Worm (Caenorhabditis elegans): ENCODE data around the gene dab-1.

Gene dab-1

ce11 chrII:8259038-8259437 is 36.9 kb downstream of the dab-1 start, which contains the start of gene F35C11.6:
Gene F35C11.6 (minus strand): TSS chrII:8259138.
- TF ChIP-seq mdl-1 (tag; optimal IDR thresholded peaks at IDR 0.05) (no peak), ztf-7 (tag; optimal IDR thresholded peaks at IDR 0.05) (no peak), zfp-3 (GFP tag; conservative IDR thresholded peaks at IDR 0.05) (no peak), cey-2 (tag; optimal IDR thresholded peaks at IDR 0.05; ENCODE audit: borderline replicate concordance, insufficient read depth) (no peak), tra-1 (GFP tag; IDR thresholded peaks at IDR 0.05) (no peak), snpc-1.2 (GFP tag; IDR thresholded peaks at IDR 0.05) (no peak), ctbp-1 (GFP tag; IDR thresholded peaks at IDR 0.05) (no peak), dmd-9 (GFP tag; IDR thresholded peaks at IDR 0.05) (no peak), madf-9 (GFP tag; conservative IDR thresholded peaks at IDR 0.05) (no peak), lin-15B (tag; optimal IDR thresholded peaks at IDR 0.05) (no peak), zip-11 (GFP tag; IDR thresholded peaks at IDR 0.05) (no peak), nhr-11 (tag; optimal IDR thresholded peaks at IDR 0.05) (no peak), unc-62 (GFP tag; optimal IDR thresholded peaks at IDR 0.05 in 1 of 2) (no peak), unc-62 (tag; optimal IDR thresholded peaks at IDR 0.05) (no peak), spr-1 (tag; optimal IDR thresholded peaks at IDR 0.05) (no peak), F26F4.8 (GFP tag; conservative IDR thresholded peaks at IDR 0.05) (no peak), lin-39 (tag; optimal IDR thresholded peaks at IDR 0.05) (no peak), aly-2 (tag; optimal IDR thresholded peaks at IDR 0.05) (no peak), F44E2.7 (GFP tag; IDR thresholded peaks at IDR 0.05) (no peak)

ce11 chrII:8259674-8260073 is 37.5 kb downstream of the dab-1 start:
- TF ChIP-seq mxl-3 (GFP tag; optimal IDR thresholded peaks at IDR 0.05), result peak; percentile 27
- TF ChIP-seq unc-62 (GFP tag; optimal IDR thresholded peaks at IDR 0.05 in 1 of 2), result peak in 1 of 2 experiments; percentile 7
- no peak for TF ChIP-seq unc-62 (tag; optimal IDR thresholded peaks at IDR 0.05)
- TF ChIP-seq dmd-6 (GFP tag; IDR thresholded peaks at IDR 0.05), result peak; percentile 48
- peak; percentile 50 for TF ChIP-seq hlh-11 (tag; optimal IDR thresholded peaks at IDR 0.05)
- peak; percentile 2 for TF ChIP-seq nhr-25 (tag; optimal IDR thresholded peaks at IDR 0.05; ENCODE audit: borderline replicate concordance, insufficient read depth)
- no peak for TF ChIP-seq daf-12 (tag; optimal IDR thresholded peaks at IDR 0.05)
- no peak for TF ChIP-seq fos-1 (tag; optimal IDR thresholded peaks at IDR 0.05)
- peak; percentile 12 for TF ChIP-seq nhr-28 (tag; optimal IDR thresholded peaks at IDR 0.05)
- TF ChIP-seq nhr-6 (tag; optimal IDR thresholded peaks at IDR 0.05), result no peak
- peak; percentile 70 for TF ChIP-seq hlh-30 (tag; optimal IDR thresholded peaks at IDR 0.05; ENCODE audit: insufficient read depth)
- no peak for TF ChIP-seq hmg-1.1 (GFP tag; IDR thresholded peaks at IDR 0.05)
- no peak for TF ChIP-seq skn-1 (tag; optimal IDR thresholded peaks at IDR 0.05)
- no peak for TF ChIP-seq F10B5.3 (tag; optimal IDR thresholded peaks at IDR 0.05)
- TF ChIP-seq jun-1 (tag; optimal IDR thresholded peaks at IDR 0.05), result no peak
- TF ChIP-seq tra-1 (GFP tag; IDR thresholded peaks at IDR 0.05), result 0 out of 2 replicates have a peak, but pooled peaks have one; percentile 15
- no peak for TF ChIP-seq lin-38 (GFP tag; IDR thresholded peaks at IDR 0.05)

ce11 chrII:8263562-8263961 is 41.4 kb downstream of the dab-1 start:
- TF ChIP-seq snpc-4 (tag; optimal IDR thresholded peaks at IDR 0.05), result no peak
- no peak for TF ChIP-seq lin-39 (tag; optimal IDR thresholded peaks at IDR 0.05)
- TF ChIP-seq hlh-30 (tag; optimal IDR thresholded peaks at IDR 0.05; ENCODE audit: insufficient read depth), result peak; percentile 69
- TF ChIP-seq nhr-48 (tag; optimal IDR thresholded peaks at IDR 0.05), result peak; percentile 85
- TF ChIP-seq T26A8.4 (GFP tag; IDR thresholded peaks at IDR 0.05), result no peak
- peak; percentile 75 for TF ChIP-seq mxl-3 (GFP tag; optimal IDR thresholded peaks at IDR 0.05)
- no peak for TF ChIP-seq tag-97 (GFP tag; IDR thresholded peaks at IDR 0.05)
- no peak for TF ChIP-seq ztf-7 (tag; optimal IDR thresholded peaks at IDR 0.05)
- TF ChIP-seq ZK546.5 (tag; optimal IDR thresholded peaks at IDR 0.05), result no peak
- TF ChIP-seq nhr-11 (tag; optimal IDR thresholded peaks at IDR 0.05), result no peak
- no peak for TF ChIP-seq daf-19 (GFP tag; conservative IDR thresholded peaks at IDR 0.05)
- TF ChIP-seq lsy-2 (tag; optimal IDR thresholded peaks at IDR 0.05), result peak in 1 of 2 experiments; percentile 8
- no peak for TF ChIP-seq ZK337.2 (GFP tag; IDR thresholded peaks at IDR 0.05)
- no peak for TF ChIP-seq ceh-28 (tag; optimal IDR thresholded peaks at IDR 0.05)
- TF ChIP-seq duxl-1 (tag; optimal IDR thresholded peaks at IDR 0.05; ENCODE audit: poor library complexity), result no peak
- TF ChIP-seq dve-1 (tag; optimal IDR thresholded peaks at IDR 0.05; ENCODE audit: insufficient read depth), result peak; percentile 21
- no peak for TF ChIP-seq lin-38 (GFP tag; IDR thresholded peaks at IDR 0.05)
- TF ChIP-seq ctbp-1 (GFP tag; IDR thresholded peaks at IDR 0.05), result no peak
- peak; percentile 7 for TF ChIP-seq hlh-11 (tag; optimal IDR thresholded peaks at IDR 0.05)
- no peak for TF ChIP-seq Y48G9A.11 (GFP tag; IDR thresholded peaks at IDR 0.05)
- no peak for TF ChIP-seq arid-1 (GFP tag; conservative IDR thresholded peaks at IDR 0.05)
- peak in 1 of 2 experiments; percentile 67 for TF ChIP-seq unc-62 (GFP tag; optimal IDR thresholded peaks at IDR 0.05 in 1 of 2)
- no peak for TF ChIP-seq unc-62 (tag; optimal IDR thresholded peaks at IDR 0.05)
- TF ChIP-seq nhr-237 (tag; optimal IDR thresholded peaks at IDR 0.05), result no peak
- peak in 1 of 2 experiments; percentile 34 for TF ChIP-seq mdl-1 (tag; optimal IDR thresholded peaks at IDR 0.05)
- TF ChIP-seq skn-1 (tag; optimal IDR thresholded peaks at IDR 0.05), result no peak
- no peak for TF ChIP-seq spr-1 (tag; optimal IDR thresholded peaks at IDR 0.05)

Measured in whole organism, L4 larva.